Fruit fly (Drosophila melanogaster): ENCODE data around the gene CG12883.

dm6 chr3R:27694583-27694982, 15.5 kb downstream of the CG12883 start, which contains the start of gene Acp98AB:
- TF ChIP-seq pan (optimal IDR thresholded peaks at IDR 0.05): no peak
- no peak for TF ChIP-seq CG8478 (optimal IDR thresholded peaks at IDR 0.05)
- TF ChIP-seq usp (GFP tag; optimal IDR thresholded peaks at IDR 0.05): no peak
- TF ChIP-seq Dll (optimal IDR thresholded peaks at IDR 0.05): no peak
- no peak for TF ChIP-seq EcR (GFP tag; optimal IDR thresholded peaks at IDR 0.05)
- TF ChIP-seq psq (optimal IDR thresholded peaks at IDR 0.05): no peak

All from whole organism.